Worm (Caenorhabditis elegans): ENCODE data around the gene C09B8.8.

The C09B8.8 gene

DNA sequence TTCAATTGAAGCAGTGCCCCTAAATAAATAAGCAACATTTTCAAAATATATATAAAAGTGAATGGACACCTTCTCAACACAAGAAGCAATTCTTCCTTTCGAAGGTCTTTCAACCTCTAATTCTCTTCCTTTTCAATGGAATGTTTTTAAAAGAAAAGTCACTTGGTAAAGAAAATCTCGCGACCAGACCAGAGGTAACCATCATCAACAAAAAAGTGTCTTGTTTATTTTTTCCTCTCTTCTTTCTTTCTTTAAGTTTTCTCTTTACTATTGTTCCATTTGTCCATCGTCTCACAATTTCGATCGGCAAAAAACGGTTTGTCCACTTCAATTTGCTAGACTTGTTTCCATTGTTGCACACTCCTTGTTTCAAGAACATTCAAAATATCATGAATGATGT is at the start of gene C09B8.8:
C09B8.8 (plus strand) TSS at position 397 of the 400 bp plus-strand sequence.
- TF ChIP-seq pha-4 (tag; optimal IDR thresholded peaks at IDR 0.05) (peak; percentile 81), sea-2 (GFP tag; optimal IDR thresholded peaks at IDR 0.05) (no peak)

DNA sequence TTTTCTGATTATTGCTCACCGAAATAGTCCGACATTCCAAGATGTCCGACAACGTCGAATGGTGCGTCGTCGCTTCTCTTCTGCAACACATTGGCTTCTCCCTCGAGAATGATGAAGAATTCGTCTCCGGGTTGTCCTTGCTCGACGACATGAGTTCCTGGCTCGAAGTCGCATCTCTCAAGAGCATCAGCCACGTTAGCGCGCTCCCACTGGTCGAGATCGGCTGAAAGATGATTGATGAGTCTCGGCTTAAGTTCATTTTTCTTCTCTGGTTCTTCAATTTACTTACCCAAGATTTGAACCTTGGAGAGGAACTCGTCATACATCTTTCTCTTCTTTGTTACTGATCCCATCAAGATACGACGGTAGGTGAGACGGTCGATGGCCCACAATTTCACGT is 43.1 kb upstream of the C09B8.8 start:
- TF ChIP-seq nhr-11 (tag; optimal IDR thresholded peaks at IDR 0.05): no peak
- no peak for TF ChIP-seq nhr-23 (tag; optimal IDR thresholded peaks at IDR 0.05)
- TF ChIP-seq nfya-1 (tag; optimal IDR thresholded peaks at IDR 0.05; ENCODE audit: insufficient read depth): peak; percentile 2
- TF ChIP-seq elt-1 (tag; optimal IDR thresholded peaks at IDR 0.05): no peak
- peak; percentile 48 for TF ChIP-seq lin-39 (tag; optimal IDR thresholded peaks at IDR 0.05)
- TF ChIP-seq ceh-9 (tag; optimal IDR thresholded peaks at IDR 0.05): no peak

DNA sequence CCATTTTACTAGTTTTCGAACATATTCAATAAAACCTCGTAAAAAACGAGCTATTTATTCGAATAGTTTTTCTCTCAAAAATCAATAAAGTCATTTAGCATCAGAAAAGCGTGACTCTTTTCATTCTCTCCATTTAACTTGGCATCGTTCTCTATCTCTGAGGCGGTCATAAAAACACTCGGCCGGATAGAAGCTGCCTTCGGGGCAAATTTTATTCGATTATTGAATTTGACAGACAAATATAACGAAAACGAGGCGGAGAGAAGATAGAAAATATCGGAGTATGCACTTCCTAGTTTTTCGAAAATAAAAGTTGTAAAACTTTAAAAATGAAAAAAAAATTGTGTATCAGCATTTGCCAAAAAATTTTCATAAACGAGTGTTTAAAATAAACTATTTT is 40.1 kb upstream of the C09B8.8 start:
- TF ChIP-seq nhr-11 (tag; optimal IDR thresholded peaks at IDR 0.05) (no peak), lsy-12 (tag; optimal IDR thresholded peaks at IDR 0.05) (no peak), daf-12 (tag; optimal IDR thresholded peaks at IDR 0.05) (no peak), ZK546.5 (tag; optimal IDR thresholded peaks at IDR 0.05) (no peak), fkh-2 (tag; optimal IDR thresholded peaks at IDR 0.05) (no peak), nfya-1 (tag; optimal IDR thresholded peaks at IDR 0.05; ENCODE audit: insufficient read depth) (no peak), lin-15B (tag; optimal IDR thresholded peaks at IDR 0.05) (no peak), zag-1 (tag; optimal IDR thresholded peaks at IDR 0.05) (no peak), elt-3 (tag; optimal IDR thresholded peaks at IDR 0.05) (no peak), ceh-16 (tag; optimal IDR thresholded peaks at IDR 0.05) (no peak), skn-1 (tag; optimal IDR thresholded peaks at IDR 0.05) (no peak), unc-62 (GFP tag; optimal IDR thresholded peaks at IDR 0.05) (no peak), mml-1 (tag; optimal IDR thresholded peaks at IDR 0.05) (no peak), ama-1 (optimal IDR thresholded peaks at IDR 0.05) (no peak), nhr-28 (tag; optimal IDR thresholded peaks at IDR 0.05) (no peak)

DNA sequence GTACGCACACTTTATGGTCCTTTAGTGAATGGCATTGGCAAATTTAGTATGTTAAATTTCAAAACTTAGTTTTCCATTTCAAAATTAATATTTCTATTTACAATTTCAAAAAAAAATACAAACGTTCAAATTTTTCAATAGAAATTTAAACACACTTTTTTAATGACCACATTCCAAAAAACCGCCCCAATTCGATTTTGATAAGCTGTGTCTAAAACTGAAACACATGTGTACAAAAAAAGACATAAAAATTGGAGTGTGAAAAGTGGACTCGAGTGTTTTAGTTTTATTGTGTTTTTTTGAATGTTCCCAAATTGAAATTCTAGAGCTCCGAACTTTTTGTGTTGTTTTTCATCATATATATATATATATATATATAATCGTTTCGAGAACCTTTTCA is 39.6 kb upstream of the C09B8.8 start:
- TF ChIP-seq elt-2 (tag; optimal IDR thresholded peaks at IDR 0.05): peak; percentile 39
- TF ChIP-seq aly-2 (tag; optimal IDR thresholded peaks at IDR 0.05): no peak
- TF ChIP-seq nhr-28 (tag; optimal IDR thresholded peaks at IDR 0.05): no peak

DNA sequence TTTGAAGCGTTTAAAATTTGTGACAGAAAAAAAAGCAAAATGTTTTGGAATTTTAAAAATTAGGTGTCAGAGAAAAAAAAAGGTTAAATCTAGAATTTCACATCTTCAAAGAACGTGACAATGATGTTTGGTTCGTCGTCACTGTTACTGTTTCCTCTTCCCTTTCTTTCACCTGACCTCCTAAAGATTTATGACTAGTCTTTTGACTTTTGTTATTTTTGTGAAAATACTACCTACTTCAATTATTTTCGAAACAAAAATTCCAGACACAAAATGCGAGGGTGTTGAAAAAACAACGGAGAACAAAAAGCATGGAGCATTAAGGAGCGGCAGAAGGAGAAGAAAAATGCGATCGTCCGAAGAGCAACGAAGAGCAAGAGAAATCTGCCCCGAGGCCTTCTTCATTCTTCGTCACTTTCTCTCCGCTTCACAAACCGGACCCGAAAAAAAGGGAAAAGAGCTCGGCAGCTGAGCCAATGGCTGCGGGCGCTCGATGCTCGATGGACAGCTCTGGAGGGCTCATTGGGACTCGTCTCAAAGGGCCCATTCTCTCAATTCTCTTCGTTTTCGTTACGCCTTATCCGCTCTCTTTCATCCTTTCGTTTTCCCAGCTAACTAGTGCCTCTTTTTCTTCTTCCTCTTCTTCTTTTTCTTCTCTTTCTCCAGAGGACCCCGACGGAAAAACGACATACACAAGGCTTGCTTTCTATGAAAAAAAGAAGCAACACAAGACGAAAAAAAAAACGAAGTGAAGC is 38.9 kb upstream of the C09B8.8 start:
- peak; percentile 51 for TF ChIP-seq hmg-11 (tag; optimal IDR thresholded peaks at IDR 0.05)
- TF ChIP-seq nhr-237 (tag; optimal IDR thresholded peaks at IDR 0.05): no peak
- peak; percentile 86 for TF ChIP-seq fkh-10 (GFP tag; optimal IDR thresholded peaks at IDR 0.05)
- TF ChIP-seq nfya-1 (tag; optimal IDR thresholded peaks at IDR 0.05; ENCODE audit: insufficient read depth): peak; percentile 95
- TF ChIP-seq ceh-16 (tag; optimal IDR thresholded peaks at IDR 0.05): no peak
- peak; percentile 65 for TF ChIP-seq egl-5 (tag; optimal IDR thresholded peaks at IDR 0.05)
- TF ChIP-seq lin-39 (tag; optimal IDR thresholded peaks at IDR 0.05): peak; percentile 61
- no peak for TF ChIP-seq ceh-9 (tag; optimal IDR thresholded peaks at IDR 0.05)

DNA sequence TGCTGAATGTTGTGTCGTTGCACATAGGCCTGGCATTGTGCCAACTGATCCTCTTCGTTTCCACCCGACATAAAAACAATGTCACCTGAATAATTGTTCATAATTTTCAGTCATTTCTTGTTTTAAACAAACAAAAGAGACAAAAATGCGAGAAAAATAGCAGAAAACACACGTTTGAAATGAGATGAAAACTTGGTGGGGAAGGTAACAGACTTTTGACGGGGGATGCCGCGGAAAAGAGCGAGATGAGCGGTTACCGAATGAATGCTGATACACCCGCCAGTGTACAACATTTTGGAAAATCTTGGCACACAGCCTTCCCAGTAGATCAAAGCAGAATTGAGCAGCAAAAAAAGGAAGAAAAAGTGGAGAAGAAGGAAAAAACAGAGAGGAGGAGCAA is 37.5 kb upstream of the C09B8.8 start, which contains the start of gene kin-2:
kin-2 (minus strand) TSS at position 101 of the 400 bp plus-strand sequence.
- TF ChIP-seq aly-2 (tag; optimal IDR thresholded peaks at IDR 0.05) (no peak), eor-1 (tag; optimal IDR thresholded peaks at IDR 0.05) (no peak), jun-1 (tag; optimal IDR thresholded peaks at IDR 0.05) (no peak), nfya-1 (tag; optimal IDR thresholded peaks at IDR 0.05; ENCODE audit: insufficient read depth) (no peak), fkh-10 (GFP tag; optimal IDR thresholded peaks at IDR 0.05) (no peak), elt-3 (tag; optimal IDR thresholded peaks at IDR 0.05) (no peak), sea-2 (GFP tag; optimal IDR thresholded peaks at IDR 0.05) (no peak), nhr-23 (tag; optimal IDR thresholded peaks at IDR 0.05) (no peak), pqm-1 (tag; optimal IDR thresholded peaks at IDR 0.05) (no peak), lsy-12 (tag; optimal IDR thresholded peaks at IDR 0.05) (no peak), egl-5 (tag; optimal IDR thresholded peaks at IDR 0.05) (no peak), fos-1 (tag; optimal IDR thresholded peaks at IDR 0.05) (no peak), ceh-16 (tag; optimal IDR thresholded peaks at IDR 0.05) (no peak), unc-62 (GFP tag; optimal IDR thresholded peaks at IDR 0.05) (no peak), ama-1 (optimal IDR thresholded peaks at IDR 0.05) (no peak), elt-2 (tag; optimal IDR thresholded peaks at IDR 0.05) (no peak), hmg-11 (tag; optimal IDR thresholded peaks at IDR 0.05) (no peak), ceh-82 (tag; optimal IDR thresholded peaks at IDR 0.05) (no peak), ceh-9 (tag; optimal IDR thresholded peaks at IDR 0.05) (no peak)
